Worm (Caenorhabditis elegans) whole organism, L1 larva: ENCODE data around the gene Y41D4B.4.

ENCODE experiments used
- C04F5.9 ChIP-seq: sonication (generic microtip); optimal IDR thresholded peaks from 2 replicates; lab custom pipeline; 2016; ENCODE audit warnings: missing genetic modification characterization, missing compliant biosample characterization
- F16B12.6 ChIP-seq: fragments of 150-350 bp; optimal IDR thresholded peaks from 2 replicates; lab custom pipeline; 2014; ENCODE audit warnings: missing biosample characterization, missing genetic modification characterization
- Y116A8C.19 ChIP-seq: sonication (generic microtip); optimal IDR thresholded peaks from 2 replicates; lab custom pipeline; 2016; ENCODE audit warnings: missing compliant biosample characterization, missing genetic modification characterization, borderline replicate concordance
- ama-1 ChIP-seq: fragments of 150-350 bp; optimal IDR thresholded peaks from 2 replicates; lab custom pipeline; 2014
- blmp-1 ChIP-seq: fragments of 150-350 bp; optimal IDR thresholded peaks from 2 replicates; lab custom pipeline; 2014; ENCODE audit warnings: missing biosample characterization, missing genetic modification characterization
- ceh-63 ChIP-seq: fragments of 200-800 bp; sonication (Bioruptor generic); optimal IDR thresholded peaks from 2 replicates; lab custom pipeline; 2018; ENCODE audit warnings: mild to moderate bottlenecking, missing genetic modification characterization, missing compliant biosample characterization
- ceh-8 ChIP-seq: fragments of 200-800 bp; sonication (Bioruptor generic); optimal IDR thresholded peaks from 2 replicates; lab custom pipeline; 2018; ENCODE audit warnings: mild to moderate bottlenecking, missing genetic modification characterization, moderate library complexity, missing compliant biosample characterization
- ceh-82 ChIP-seq, 3 experiments: fragments of 150-350 bp in 1 of 3; sonication (generic microtip) in 2 of 3; optimal IDR thresholded peaks; 2 replicates each; lab custom pipeline; 2014 to 2017; ENCODE audit warnings: missing biosample characterization in 3 of 3, missing genetic modification characterization in 3 of 3
- ceh-88 ChIP-seq: fragments of 200-800 bp; sonication (Bioruptor generic); IDR thresholded peaks from 2 replicates; pipeline ENCODE4 v1.3.6; 2022; ENCODE audit warnings: missing genetic modification characterization, missing compliant biosample characterization
- ceh-90 ChIP-seq: sonication (generic microtip); optimal IDR thresholded peaks from 2 replicates; lab custom pipeline; 2016; ENCODE audit warnings: missing genetic modification characterization, missing compliant biosample characterization
- ces-1 ChIP-seq: fragments of 150-350 bp; optimal IDR thresholded peaks from 2 replicates; lab custom pipeline; 2014; ENCODE audit warnings: missing biosample characterization, missing genetic modification reagents, missing genetic modification characterization
- efl-1 ChIP-seq, 4 experiments: fragments of 150-350 bp; optimal IDR thresholded peaks in 3 of 4; peaks in 1 of 4; 1 replicate in 1 of 4; 2 replicates in 3 of 4; lab custom pipeline; 2014; ENCODE audit warnings: missing biosample characterization in 2 of 4, missing genetic modification characterization in 2 of 4, missing genetic modification reagents in 2 of 4
- elt-2 ChIP-seq: sonication (generic microtip); optimal IDR thresholded peaks from 2 replicates; lab custom pipeline; 2016; ENCODE audit warnings: missing genetic modification characterization, mild to moderate bottlenecking, inconsistent platforms, missing compliant biosample characterization, missing genetic modification reagents
- elt-3 ChIP-seq, 6 experiments: fragments of 150-350 bp in 1 of 6; sonication (generic microtip); optimal IDR thresholded peaks; 2 replicates each; lab custom pipeline; 2017 to 2018; ENCODE audit warnings: missing biosample characterization in 6 of 6, missing genetic modification characterization in 6 of 6, inconsistent platforms in 1 of 6
- fkh-10 ChIP-seq: sonication (generic microtip); optimal IDR thresholded peaks from 2 replicates; lab custom pipeline; 2017; ENCODE audit warnings: missing biosample characterization, missing genetic modification reagents, missing genetic modification characterization
- fkh-8 ChIP-seq: sonication (generic microtip); optimal IDR thresholded peaks from 2 replicates; lab custom pipeline; 2016; ENCODE audit warnings: mild to moderate bottlenecking, missing genetic modification characterization, missing compliant biosample characterization
- fos-1 ChIP-seq: fragments of 150-350 bp; optimal IDR thresholded peaks from 2 replicates; lab custom pipeline; 2014; ENCODE audit warnings: missing biosample characterization, missing genetic modification characterization
- grh-1 ChIP-seq: fragments of 200-800 bp; sonication (Bioruptor generic); IDR thresholded peaks from 2 replicates; pipeline ENCODE4 v1.3.6; 2022; ENCODE audit warnings: missing genetic modification reagents, missing genetic modification characterization, missing compliant biosample characterization
- hlh-17 ChIP-seq: fragments of 200-800 bp; sonication (Bioruptor generic); optimal IDR thresholded peaks from 2 replicates; lab custom pipeline; 2018; ENCODE audit warnings: missing genetic modification characterization, mild to moderate bottlenecking, missing compliant biosample characterization, moderate library complexity, borderline replicate concordance
- hlh-4 ChIP-seq: sonication (generic microtip); optimal IDR thresholded peaks from 2 replicates; lab custom pipeline; 2016; ENCODE audit warnings: mild to moderate bottlenecking, missing genetic modification characterization, missing compliant biosample characterization
- hpl-2 ChIP-seq: fragments of 150-350 bp; optimal IDR thresholded peaks from 2 replicates; lab custom pipeline; 2014; ENCODE audit warnings: missing biosample characterization, missing genetic modification reagents, missing genetic modification characterization
- irx-1 ChIP-seq: sonication (generic microtip); optimal IDR thresholded peaks from 2 replicates; lab custom pipeline; 2016; ENCODE audit warnings: missing genetic modification characterization, missing compliant biosample characterization
- isw-1 ChIP-seq: fragments of 200-800 bp; sonication (Bioruptor generic); IDR thresholded peaks from 2 replicates; pipeline ENCODE4 v1.3.6; 2022; ENCODE audit warnings: missing genetic modification characterization, missing compliant biosample characterization
- lin-13 ChIP-seq: fragments of 150-350 bp; optimal IDR thresholded peaks from 2 replicates; lab custom pipeline; 2014; ENCODE audit warnings: missing biosample characterization, missing genetic modification reagents, missing genetic modification characterization
- lin-39 ChIP-seq: fragments of 150-350 bp; optimal IDR thresholded peaks from 2 replicates; lab custom pipeline; 2014; ENCODE audit warnings: missing biosample characterization, missing genetic modification reagents, missing genetic modification characterization
- lsy-2 ChIP-seq, 2 experiments: fragments of 150-350 bp; optimal IDR thresholded peaks; 2 replicates each; lab custom pipeline; 2014; ENCODE audit warnings: missing biosample characterization in 2 of 2, missing genetic modification characterization in 2 of 2
- mab-9 ChIP-seq: fragments of 200-800 bp; sonication (Bioruptor generic); IDR thresholded peaks from 2 replicates; pipeline ENCODE4 v1.3.6; 2022; ENCODE audit warnings: missing genetic modification reagents, missing genetic modification characterization, missing compliant biosample characterization
- mep-1 ChIP-seq: fragments of 150-350 bp; optimal IDR thresholded peaks from 2 replicates; lab custom pipeline; 2014; ENCODE audit warnings: missing biosample characterization, missing genetic modification characterization
- nhr-11 ChIP-seq: fragments of 150-350 bp; optimal IDR thresholded peaks from 2 replicates; lab custom pipeline; 2014; ENCODE audit warnings: missing biosample characterization, missing genetic modification characterization
- nhr-12 ChIP-seq: sonication (generic microtip); optimal IDR thresholded peaks from 2 replicates; lab custom pipeline; 2017; ENCODE audit warnings: missing biosample characterization, missing genetic modification characterization
- nhr-19 ChIP-seq: fragments of 200-800 bp; sonication (Bioruptor generic); conservative IDR thresholded peaks from 2 replicates; pipeline ENCODE4 v1.3.6; 2022; ENCODE audit warnings: missing genetic modification characterization, missing compliant biosample characterization
- nhr-20 ChIP-seq: sonication (generic microtip); optimal IDR thresholded peaks from 2 replicates; lab custom pipeline; 2016; ENCODE audit warnings: mild to moderate bottlenecking, missing genetic modification characterization, missing compliant biosample characterization
- nhr-237 ChIP-seq: fragments of 150-350 bp; optimal IDR thresholded peaks from 2 replicates; lab custom pipeline; 2014; ENCODE audit warnings: missing biosample characterization, missing genetic modification characterization
- nhr-71 ChIP-seq: sonication (generic microtip); optimal IDR thresholded peaks from 2 replicates; lab custom pipeline; 2016; ENCODE audit warnings: mild to moderate bottlenecking, missing genetic modification characterization, moderate library complexity, missing compliant biosample characterization
- nhr-76 ChIP-seq: sonication (generic microtip); optimal IDR thresholded peaks from 2 replicates; lab custom pipeline; 2017; ENCODE audit warnings: missing biosample characterization, missing genetic modification characterization
- nhr-77 ChIP-seq: fragments of 150-350 bp; optimal IDR thresholded peaks from 2 replicates; lab custom pipeline; 2014; ENCODE audit warnings: missing biosample characterization, missing genetic modification characterization
- nhr-84 ChIP-seq: sonication (generic microtip); optimal IDR thresholded peaks from 2 replicates; lab custom pipeline; 2017; ENCODE audit warnings: missing biosample characterization, missing genetic modification characterization
- nhr-85 ChIP-seq: sonication (generic microtip); peaks from one replicate; lab custom pipeline; 2016; ENCODE audit warnings: missing genetic modification characterization, inconsistent platforms, missing compliant biosample characterization
- nhr-90 ChIP-seq: sonication (generic microtip); optimal IDR thresholded peaks from 2 replicates; lab custom pipeline; 2016; ENCODE audit warnings: mild to moderate bottlenecking, missing genetic modification characterization, missing compliant biosample characterization; ENCODE audit not compliant: poor library complexity
- pag-3 ChIP-seq: sonication (generic microtip); optimal IDR thresholded peaks from 2 replicates; lab custom pipeline; 2017; ENCODE audit warnings: missing genetic modification characterization, mild to moderate bottlenecking, missing compliant biosample characterization, antibody characterized with exemption, borderline replicate concordance; ENCODE audit not compliant: insufficient read depth
- pqm-1 ChIP-seq: sonication (generic microtip); optimal IDR thresholded peaks from 3 replicates; lab custom pipeline; 2017; ENCODE audit warnings: missing biosample characterization, missing genetic modification characterization
- rnt-1 ChIP-seq: sonication (generic microtip); optimal IDR thresholded peaks from 2 replicates; lab custom pipeline; 2016; ENCODE audit warnings: mild to moderate bottlenecking, missing genetic modification characterization, moderate library complexity, missing compliant biosample characterization
- snpc-4 ChIP-seq: fragments of 150-350 bp; optimal IDR thresholded peaks from 2 replicates; lab custom pipeline; 2014; ENCODE audit warnings: missing biosample characterization, missing genetic modification characterization
- snu-23 ChIP-seq: sonication (generic microtip); optimal IDR thresholded peaks from 2 replicates; lab custom pipeline; 2016; ENCODE audit warnings: missing genetic modification characterization, missing compliant biosample characterization
- sptf-1 ChIP-seq: fragments of 150-350 bp; optimal IDR thresholded peaks from 2 replicates; lab custom pipeline; 2014; ENCODE audit warnings: missing biosample characterization, missing genetic modification characterization
- sup-37 ChIP-seq: fragments of 200-800 bp; sonication (Bioruptor generic); optimal IDR thresholded peaks from 2 replicates; lab custom pipeline; 2018; ENCODE audit warnings: mild to moderate bottlenecking, missing genetic modification characterization, missing compliant biosample characterization
- tbx-2 ChIP-seq: sonication (generic microtip); optimal IDR thresholded peaks from 2 replicates; lab custom pipeline; 2016; ENCODE audit warnings: missing genetic modification characterization, missing compliant biosample characterization
- tlp-1 ChIP-seq: fragments of 150-350 bp; optimal IDR thresholded peaks from 2 replicates; lab custom pipeline; 2014; ENCODE audit warnings: missing biosample characterization, missing genetic modification characterization
- unc-130 ChIP-seq: fragments of 150-350 bp; optimal IDR thresholded peaks from 2 replicates; lab custom pipeline; 2017; ENCODE audit warnings: missing biosample characterization, missing genetic modification characterization, inconsistent platforms
- unc-30 ChIP-seq: sonication (generic microtip); optimal IDR thresholded peaks from 2 replicates; lab custom pipeline; 2017; ENCODE audit warnings: missing biosample characterization, missing genetic modification characterization
- unc-86 ChIP-seq: sonication (generic microtip); optimal IDR thresholded peaks from 2 replicates; lab custom pipeline; 2016; ENCODE audit warnings: missing genetic modification characterization, missing compliant biosample characterization
- xbp-1 ChIP-seq: sonication (generic microtip); optimal IDR thresholded peaks from 2 replicates; lab custom pipeline; 2016; ENCODE audit warnings: missing genetic modification characterization, missing compliant biosample characterization
- zag-1 ChIP-seq: fragments of 150-350 bp; optimal IDR thresholded peaks from 2 replicates; lab custom pipeline; 2014; ENCODE audit warnings: missing biosample characterization, missing genetic modification characterization

Y41D4B.4 gene

ce11 chrIV:1710535-1710934 is 50.6 kb downstream of the Y41D4B.4 start:
- TF ChIP-seq mab-9 (GFP tag; lab: Robert Waterston, UW) = 0 out of 2 replicates have a peak, but pooled peaks have one; percentile 31
- TF ChIP-seq ceh-8 (GFP tag; lab: Kevin White, UChicago) = peak; percentile 49
- TF ChIP-seq efl-1 (optimal IDR thresholded peaks at IDR 0.05; lab: Kevin White, UChicago) = no peak
- TF ChIP-seq efl-1 (GFP tag; optimal IDR thresholded peaks at IDR 0.05 in 1 of 2; lab: Kevin White, UChicago) = peak in 1 of 2 experiments; percentile 69
- no peak for TF ChIP-seq unc-30 (tag; lab: Kevin White, UChicago)
- TF ChIP-seq nhr-85 = no peak
- TF ChIP-seq snpc-4 (tag; lab: Kevin White, UChicago) = no peak
- TF ChIP-seq C04F5.9 (tag; lab: Kevin White, UChicago) = no peak
- no peak for TF ChIP-seq nhr-90 (tag; lab: Kevin White, UChicago)
- TF ChIP-seq nhr-12 (tag; lab: Kevin White, UChicago) = no peak
- TF ChIP-seq isw-1 (GFP tag; lab: Robert Waterston, UW) = no peak
- no peak for TF ChIP-seq lin-39 (tag; lab: Kevin White, UChicago)
- TF ChIP-seq Y116A8C.19 = no peak
- TF ChIP-seq xbp-1 (tag; lab: Kevin White, UChicago) = no peak
- TF ChIP-seq nhr-76 (tag; lab: Kevin White, UChicago) = no peak
- no peak for TF ChIP-seq fkh-8
- no peak for TF ChIP-seq irx-1
- no peak for TF ChIP-seq pqm-1 (tag; lab: Kevin White, UChicago)
- TF ChIP-seq F16B12.6 = no peak
- no peak for TF ChIP-seq ceh-63
- TF ChIP-seq hpl-2 (GFP tag; lab: Kevin White, UChicago) = no peak
- no peak for TF ChIP-seq sptf-1 (tag; lab: Kevin White, UChicago)
- no peak for TF ChIP-seq pag-3 (tag; lab: Kevin White, UChicago)
- no peak for TF ChIP-seq ceh-88 (GFP tag; lab: Robert Waterston, UW)
- no peak for TF ChIP-seq elt-3 (tag; optimal IDR thresholded peaks at IDR 0.05; lab: Kevin White, UChicago)
- no peak for TF ChIP-seq fkh-10
- TF ChIP-seq ceh-90 = no peak

ce11 chrIV:1711029-1711489 is 51.1 kb downstream of the Y41D4B.4 start, which contains the start of gene rpi-2:
TSS of gene rpi-2 (plus strand) at chrIV:1711262.
- TF ChIP-seq zag-1 (tag; lab: Kevin White, UChicago) (no peak), unc-130 (tag; lab: Kevin White, UChicago) (no peak), elt-2 (tag; lab: Kevin White, UChicago) (no peak), nhr-20 (tag; lab: Kevin White, UChicago) (peak; percentile 43), ceh-82 (tag; optimal IDR thresholded peaks at IDR 0.05; lab: Kevin White, UChicago) (peak in 1 of 3 experiments; percentile 21), unc-86 (peak; percentile 26), nhr-71 (tag; lab: Kevin White, UChicago) (peak; percentile 55), F16B12.6 (no peak), tlp-1 (tag; lab: Kevin White, UChicago) (no peak), nhr-77 (tag; lab: Kevin White, UChicago) (peak; percentile 1), lsy-2 (tag; optimal IDR thresholded peaks at IDR 0.05; lab: Kevin White, UChicago) (peak in 1 of 2 experiments; percentile 5), rnt-1 (tag; lab: Kevin White, UChicago) (no peak), nhr-11 (tag; lab: Kevin White, UChicago) (no peak), grh-1 (peak; percentile 47), hpl-2 (GFP tag; lab: Kevin White, UChicago) (no peak), elt-3 (tag; optimal IDR thresholded peaks at IDR 0.05; lab: Kevin White, UChicago) (no peak), sup-37 (GFP tag; lab: Kevin White, UChicago) (no peak), mep-1 (tag; lab: Kevin White, UChicago) (no peak), lin-13 (no peak), ama-1 (lab: Kevin White, UChicago) (no peak), nhr-237 (tag; lab: Kevin White, UChicago) (no peak), snu-23 (GFP tag; lab: Kevin White, UChicago) (peak; percentile 43), ceh-88 (GFP tag; lab: Robert Waterston, UW) (no peak), nhr-84 (tag; lab: Kevin White, UChicago) (no peak), ces-1 (no peak), hlh-4 (tag; lab: Kevin White, UChicago) (no peak), fos-1 (tag; lab: Kevin White, UChicago) (peak; percentile 0), sptf-1 (tag; lab: Kevin White, UChicago) (no peak), blmp-1 (tag; lab: Kevin White, UChicago) (no peak), nhr-85 (peak; percentile 67), tbx-2 (peak; percentile 8), hlh-17 (GFP tag; lab: Kevin White, UChicago) (no peak), nhr-19 (0 out of 2 replicates have a peak, but pooled peaks have one; percentile 14)
